Worm (Caenorhabditis elegans) whole organism, mixed stage, embryonic: ENCODE data around the gene K08D8.9.

Source experiments
- lin-13 ChIP-seq: fragments of 150-350 bp; optimal IDR thresholded peaks from 2 replicates; lab custom pipeline; 2014; ENCODE audit warnings: missing biosample characterization, missing genetic modification characterization
- nhr-237 ChIP-seq: fragments of 150-350 bp; optimal IDR thresholded peaks from 2 replicates; lab custom pipeline; 2014; ENCODE audit warnings: missing biosample characterization, missing genetic modification characterization
- nhr-28 ChIP-seq: fragments of 150-350 bp; optimal IDR thresholded peaks from 2 replicates; lab custom pipeline; 2014; ENCODE audit warnings: missing biosample characterization, missing genetic modification characterization
- sem-2 ChIP-seq: fragments of 200-800 bp; sonication (Bioruptor generic); optimal IDR thresholded peaks from 2 replicates; lab custom pipeline; 2018; ENCODE audit warnings: mild to moderate bottlenecking, missing genetic modification characterization, missing compliant biosample characterization
- sptf-1 ChIP-seq: sonication (generic microtip); optimal IDR thresholded peaks from 2 replicates; lab custom pipeline; 2017; ENCODE audit warnings: mild to moderate bottlenecking, missing genetic modification characterization, moderate library complexity, missing compliant biosample characterization
- unc-39 ChIP-seq: fragments of 150-350 bp; optimal IDR thresholded peaks from 2 replicates; lab custom pipeline; 2014; ENCODE audit warnings: missing biosample characterization, missing genetic modification characterization
- ztf-11 ChIP-seq: fragments of 150-350 bp; optimal IDR thresholded peaks from 2 replicates; lab custom pipeline; 2014; ENCODE audit warnings: missing biosample characterization, missing genetic modification characterization

- TF ChIP-seq nhr-28 (tag; lab: Kevin White, UChicago) (no peak), ztf-11 (tag; lab: Kevin White, UChicago) (no peak), nhr-237 (tag; lab: Kevin White, UChicago) (no peak), lin-13 (tag; lab: Kevin White, UChicago) (no peak), sptf-1 (tag; lab: Kevin White, UChicago) (no peak), unc-39 (no peak), sem-2 (no peak)
These were observed 18.8 kb downstream of the K08D8.9 start, which contains the start of gene C32H11.3 for ce11 chrIV:12918256-12918655.
